Fruit fly (Drosophila melanogaster): ENCODE data around the gene Fmr1.

DNA sequence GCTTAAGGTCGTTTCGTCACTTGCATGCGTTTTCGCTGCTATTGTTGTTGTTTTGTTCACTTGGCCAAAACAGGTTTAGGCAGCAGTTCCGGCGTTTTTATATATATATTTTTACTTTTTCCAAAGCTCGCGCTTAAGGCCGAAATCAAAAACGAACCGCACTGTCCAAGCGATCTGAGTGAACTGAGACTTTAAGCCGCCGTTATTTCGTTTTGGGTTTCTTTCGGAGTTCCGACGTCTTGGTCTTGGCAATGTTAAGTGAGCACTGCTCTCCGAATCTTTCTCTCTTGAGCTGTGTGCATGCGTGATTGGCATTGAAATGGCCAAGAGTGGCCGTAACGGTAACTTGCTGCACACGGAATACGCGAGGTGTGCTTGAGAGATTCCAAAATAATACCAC is 15.6 kb upstream of the Fmr1 start, which contains the start of gene knk:
- TF ChIP-seq CG8478 (optimal IDR thresholded peaks at IDR 0.05) (no peak), CTCF (optimal IDR thresholded peaks at IDR 0.05) (no peak)
